Fruit fly (Drosophila melanogaster): ENCODE data around the gene CG17660.

The CG17660 gene

DNA sequence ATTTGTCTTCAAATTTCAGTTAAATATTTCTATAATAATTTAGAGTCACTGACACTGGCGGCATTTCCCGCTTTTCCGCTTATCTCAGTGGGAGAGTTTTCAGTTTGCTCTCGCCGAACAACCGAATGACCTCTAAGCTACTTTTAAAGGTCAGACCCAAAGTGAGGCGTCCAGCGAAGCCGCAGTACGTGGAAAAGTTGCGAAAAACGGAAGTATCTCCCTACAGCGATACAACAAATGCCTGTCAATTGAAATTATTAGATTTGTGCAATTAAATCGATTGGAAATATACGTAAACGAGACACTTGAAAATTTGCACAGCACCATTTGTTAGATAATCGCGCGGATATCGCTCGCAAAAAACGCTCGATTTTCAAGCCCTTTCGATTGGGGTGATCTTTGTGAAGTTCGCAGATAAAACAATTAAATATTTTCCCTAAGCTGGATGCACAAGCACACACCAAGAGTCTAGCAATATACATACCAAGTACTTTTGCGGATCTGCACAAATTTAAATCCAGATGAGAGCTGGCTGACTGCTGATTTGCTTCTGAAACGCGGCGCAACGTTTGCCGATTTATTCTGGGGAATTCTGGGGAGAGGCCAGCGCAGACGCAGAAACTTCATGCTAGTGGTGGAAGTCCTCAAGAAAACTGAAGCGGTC, 17.1 kb upstream of the CG17660 start:
- peak; percentile 94 for TF ChIP-seq pad (GFP tag; optimal IDR thresholded peaks at IDR 0.05)
- no peak for TF ChIP-seq bab1 (GFP tag; optimal IDR thresholded peaks at IDR 0.05)

DNA sequence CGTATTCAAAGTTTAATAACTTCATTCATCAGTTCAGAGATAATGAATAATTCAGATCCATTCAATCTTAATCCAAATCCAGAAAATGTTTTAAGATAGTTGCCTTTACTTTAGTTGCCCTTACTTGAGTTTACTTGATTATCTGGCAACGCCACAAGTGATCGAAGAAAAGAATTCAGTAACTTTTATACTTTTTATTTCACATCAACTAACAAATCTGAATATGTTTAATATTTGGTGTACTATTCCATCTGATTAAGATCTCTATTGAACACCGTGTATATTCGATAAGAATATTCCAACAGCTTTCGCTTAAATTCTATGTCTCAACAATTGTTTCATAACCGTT, 14.3 kb upstream of the CG17660 start:
- no peak for TF ChIP-seq cnc (optimal IDR thresholded peaks at IDR 0.05)
- no peak for TF ChIP-seq CG14711 (tag; optimal IDR thresholded peaks at IDR 0.05)
- no peak for TF ChIP-seq CG33017 (tag; optimal IDR thresholded peaks at IDR 0.05)
- no peak for TF ChIP-seq bab1 (GFP tag; optimal IDR thresholded peaks at IDR 0.05)
- TF ChIP-seq kay (GFP tag; ENCODE audit: borderline replicate concordance) = peak; percentile 93
- no peak for TF ChIP-seq CG1620 (GFP tag; optimal IDR thresholded peaks at IDR 0.05)
- TF ChIP-seq ovo (GFP tag; optimal IDR thresholded peaks at IDR 0.05) = no peak
- TF ChIP-seq tj (GFP tag; optimal IDR thresholded peaks at IDR 0.05) = no peak

- TF ChIP-seq cic (GFP tag; optimal IDR thresholded peaks at IDR 0.05) (peak; percentile 76), cnc (optimal IDR thresholded peaks at IDR 0.05) (no peak), CG14711 (tag; optimal IDR thresholded peaks at IDR 0.05) (no peak), pad (GFP tag; optimal IDR thresholded peaks at IDR 0.05) (peak; percentile 42), kay (GFP tag; ENCODE audit: borderline replicate concordance) (no peak), CG7101 (tag; optimal IDR thresholded peaks at IDR 0.05) (peak; percentile 93), ovo (GFP tag; optimal IDR thresholded peaks at IDR 0.05) (no peak), CG1620 (GFP tag; optimal IDR thresholded peaks at IDR 0.05) (peak; percentile 45), Hr96 (GFP tag; optimal IDR thresholded peaks at IDR 0.05) (no peak), CG7045 (GFP tag; optimal IDR thresholded peaks at IDR 0.05) (no peak), CG33017 (tag; optimal IDR thresholded peaks at IDR 0.05) (peak; percentile 29), Clk (GFP tag; optimal IDR thresholded peaks at IDR 0.05) (no peak), CG12768 (GFP tag; optimal IDR thresholded peaks at IDR 0.05) (peak; percentile 24), Crg-1 (GFP tag; optimal IDR thresholded peaks at IDR 0.05) (peak; percentile 2), bab1 (GFP tag; optimal IDR thresholded peaks at IDR 0.05) (peak; percentile 60), CG5204 (GFP tag; optimal IDR thresholded peaks at IDR 0.05) (no peak), Mnt (GFP tag; optimal IDR thresholded peaks at IDR 0.05) (peak; percentile 60), CG11617 (GFP tag; optimal IDR thresholded peaks at IDR 0.05) (peak; percentile 46), tj (GFP tag; optimal IDR thresholded peaks at IDR 0.05) (no peak), toe (GFP tag; optimal IDR thresholded peaks at IDR 0.05) (no peak)
These were observed 13.8 kb upstream of the CG17660 start, which contains the start of gene Rim2 for dm6 chr2L:1723937-1724591. Rim2 (minus strand) TSS chr2L:1724388.

DNA sequence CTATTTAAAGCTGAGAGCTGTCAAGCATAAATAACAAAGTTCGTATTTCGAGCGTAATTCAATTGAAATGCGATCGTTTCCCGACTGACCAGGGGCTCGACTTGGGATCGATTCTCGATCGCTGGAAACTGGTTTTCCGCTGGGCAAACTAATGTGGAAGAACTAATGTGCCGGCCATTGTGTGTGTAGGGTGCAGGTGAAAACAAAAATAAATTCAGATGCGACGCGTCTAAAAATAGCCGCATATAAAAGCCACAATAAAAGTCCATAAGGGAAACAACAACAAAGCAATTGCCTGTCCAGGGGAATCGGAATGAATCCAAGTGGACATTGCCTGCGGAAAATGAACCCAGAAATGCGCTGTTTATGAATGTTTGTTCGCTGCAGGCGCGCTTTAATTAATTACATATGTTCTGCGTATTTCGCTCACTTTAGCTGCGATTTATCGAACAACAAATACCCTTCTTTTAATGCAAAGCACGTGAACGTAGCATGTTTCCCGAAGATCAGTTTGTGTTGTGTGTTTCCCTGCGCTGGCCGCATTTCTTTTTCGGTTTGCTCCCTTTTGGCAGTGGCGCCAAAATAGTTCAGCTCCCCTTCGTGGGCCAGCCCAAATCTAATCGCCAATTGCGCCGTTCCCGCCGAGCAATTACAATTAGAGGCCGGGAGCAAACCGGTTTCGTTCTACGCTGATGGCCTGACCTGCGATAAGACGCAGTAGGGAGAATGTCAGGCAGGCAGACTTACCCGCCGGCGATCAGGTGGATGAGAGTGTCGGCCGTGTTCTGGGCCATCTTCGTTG, 13.1 kb upstream of the CG17660 start:
- no peak for TF ChIP-seq CG14711 (tag; optimal IDR thresholded peaks at IDR 0.05)
- peak; percentile 20 for TF ChIP-seq CG33017 (tag; optimal IDR thresholded peaks at IDR 0.05)
- TF ChIP-seq CG5204 (GFP tag; optimal IDR thresholded peaks at IDR 0.05) = no peak
- peak; percentile 22 for TF ChIP-seq Hr96 (GFP tag; optimal IDR thresholded peaks at IDR 0.05)
- peak; percentile 18 for TF ChIP-seq CG7045 (GFP tag; optimal IDR thresholded peaks at IDR 0.05)
- TF ChIP-seq ovo (GFP tag; optimal IDR thresholded peaks at IDR 0.05) = no peak
- TF ChIP-seq bab1 (GFP tag; optimal IDR thresholded peaks at IDR 0.05) = no peak

DNA sequence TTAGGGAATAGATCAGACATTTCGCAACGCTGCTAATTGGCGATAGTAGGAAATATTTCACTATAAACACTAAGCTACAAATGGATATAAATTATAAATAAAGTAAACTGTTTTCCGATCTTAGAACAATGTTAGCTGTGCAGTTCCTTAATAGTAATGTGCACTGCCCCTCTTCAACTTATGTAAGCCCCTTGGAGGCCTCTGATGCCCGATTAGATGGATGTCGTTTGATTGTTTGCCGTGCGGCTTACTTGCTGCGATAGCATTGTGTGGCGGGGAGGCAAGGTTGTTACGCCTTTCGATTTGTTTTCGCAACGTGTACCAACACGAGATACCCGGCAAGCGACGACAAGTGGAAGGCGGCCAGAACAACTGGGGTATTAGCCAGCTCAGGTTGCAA, 12.0 kb upstream of the CG17660 start:
- TF ChIP-seq CG11617 (GFP tag; optimal IDR thresholded peaks at IDR 0.05) = no peak
- TF ChIP-seq Mnt (GFP tag; optimal IDR thresholded peaks at IDR 0.05) = peak; percentile 10
- TF ChIP-seq cic (GFP tag; optimal IDR thresholded peaks at IDR 0.05) = peak; percentile 29

- no peak for TF ChIP-seq kay (GFP tag; ENCODE audit: borderline replicate concordance)
- TF ChIP-seq cic (GFP tag; optimal IDR thresholded peaks at IDR 0.05) = peak; percentile 81
- TF ChIP-seq Mnt (GFP tag; optimal IDR thresholded peaks at IDR 0.05) = peak; percentile 16
- TF ChIP-seq Clk (GFP tag; optimal IDR thresholded peaks at IDR 0.05) = no peak
- TF ChIP-seq CG7045 (GFP tag; optimal IDR thresholded peaks at IDR 0.05) = no peak
- no peak for TF ChIP-seq tj (GFP tag; optimal IDR thresholded peaks at IDR 0.05)
- TF ChIP-seq CG33017 (tag; optimal IDR thresholded peaks at IDR 0.05) = no peak
- peak; percentile 38 for TF ChIP-seq CG12768 (GFP tag; optimal IDR thresholded peaks at IDR 0.05)
These were observed 10.8 kb upstream of the CG17660 start for dm6 chr2L:1720846-1721506.

Data from whole organism, adult.